Worm (Caenorhabditis elegans) whole organism, L4/young adult: ENCODE data around the gene Y43C5A.3.

Source experiments
- W03F9.2 ChIP-seq: fragments of 150-350 bp; optimal IDR thresholded peaks from 2 replicates; lab custom pipeline; 2014; ENCODE audit warnings: missing biosample characterization, missing genetic modification characterization
- dao-5 ChIP-seq: sonication (generic microtip); optimal IDR thresholded peaks from 2 replicates; lab custom pipeline; 2016; ENCODE audit warnings: missing genotype, missing genetic modification characterization, moderate library complexity, missing compliant biosample characterization
- him-1 ChIP-seq: sonication (generic microtip); optimal IDR thresholded peaks from 2 replicates; lab custom pipeline; 2016; ENCODE audit warnings: missing genotype, missing genetic modification reagents, missing genetic modification characterization, missing compliant biosample characterization

ce11 chrIV:10241659-10242058 lies 32.2 kb upstream of the Y43C5A.3 start, which contains the start of gene lipl-7:
- TF ChIP-seq him-1 (tag; lab: Kevin White, UChicago) (no peak), W03F9.2 (no peak), dao-5 (tag; lab: Kevin White, UChicago) (no peak)
